Worm (Caenorhabditis elegans) whole organism, L2 larva: ENCODE measurements around the gene lin-33.
A peak's percentile ranks its signal among the peaks of the same experiment; 100 is the strongest.

ENCODE experiments used
- C34F6.9 ChIP-seq: fragments of 150-350 bp; optimal IDR thresholded peaks from 2 replicates; lab custom pipeline; 2014; ENCODE audit warnings: missing biosample characterization, missing genetic modification characterization
- F13H6.1 ChIP-seq: sonication (generic microtip); optimal IDR thresholded peaks from 2 replicates; lab custom pipeline; 2016; ENCODE audit warnings: missing genetic modification characterization, missing compliant biosample characterization
- R02D3.7 ChIP-seq: fragments of 150-350 bp; optimal IDR thresholded peaks from 2 replicates; lab custom pipeline; 2014; ENCODE audit warnings: missing biosample characterization, missing genetic modification characterization
- Y55F3AM.14 ChIP-seq: fragments of 200-800 bp; sonication (Bioruptor generic); optimal IDR thresholded peaks from 2 replicates; lab custom pipeline; 2018; ENCODE audit warnings: mild to moderate bottlenecking, missing genetic modification characterization, missing compliant biosample characterization
- ZK546.5 ChIP-seq: sonication (generic microtip); optimal IDR thresholded peaks from 2 replicates; lab custom pipeline; 2017; ENCODE audit warnings: missing biosample characterization, missing genetic modification characterization
- alr-1 ChIP-seq: fragments of 150-350 bp; optimal IDR thresholded peaks from 2 replicates; lab custom pipeline; 2014; ENCODE audit warnings: missing biosample characterization, missing genetic modification characterization
- aly-2 ChIP-seq: fragments of 150-350 bp; optimal IDR thresholded peaks from 2 replicates; lab custom pipeline; 2014; ENCODE audit warnings: missing biosample characterization, missing genetic modification characterization
- ama-1 ChIP-seq: fragments of 150-350 bp; optimal IDR thresholded peaks from 2 replicates; lab custom pipeline; 2018; ENCODE audit warnings: inconsistent platforms
- blmp-1 ChIP-seq: sonication (generic microtip); optimal IDR thresholded peaks from 2 replicates; lab custom pipeline; 2017; ENCODE audit warnings: missing genetic modification characterization, mild to moderate bottlenecking, missing compliant biosample characterization, antibody characterized with exemption, moderate library complexity; ENCODE audit not compliant: insufficient read depth
- ceh-16 ChIP-seq: fragments of 150-350 bp; optimal IDR thresholded peaks from 2 replicates; lab custom pipeline; 2014; ENCODE audit warnings: missing biosample characterization, missing genetic modification characterization
- ceh-82 ChIP-seq: fragments of 150-350 bp; optimal IDR thresholded peaks from 2 replicates; lab custom pipeline; 2014; ENCODE audit warnings: missing biosample characterization, missing genetic modification characterization
- crh-2 ChIP-seq: sonication (generic microtip); optimal IDR thresholded peaks from 2 replicates; lab custom pipeline; 2017; ENCODE audit warnings: missing biosample characterization, missing genetic modification characterization
- dmd-4 ChIP-seq: sonication (generic microtip); optimal IDR thresholded peaks from 2 replicates; lab custom pipeline; 2017; ENCODE audit warnings: missing biosample characterization, missing genetic modification characterization
- egl-27 ChIP-seq: sonication (generic microtip); optimal IDR thresholded peaks from 3 replicates; lab custom pipeline; 2017; ENCODE audit warnings: missing biosample characterization, missing genetic modification reagents, missing genetic modification characterization
- elt-1 ChIP-seq: fragments of 150-350 bp; optimal IDR thresholded peaks from 2 replicates; lab custom pipeline; 2014; ENCODE audit warnings: missing biosample characterization, missing genetic modification characterization
- elt-3 ChIP-seq: sonication (generic microtip); optimal IDR thresholded peaks from 2 replicates; lab custom pipeline; 2017; ENCODE audit warnings: missing biosample characterization, missing genetic modification characterization
- fos-1 ChIP-seq: fragments of 150-350 bp; optimal IDR thresholded peaks from 2 replicates; lab custom pipeline; 2014; ENCODE audit warnings: missing biosample characterization, missing genetic modification characterization
- gmeb-1 ChIP-seq: fragments of 150-350 bp; optimal IDR thresholded peaks from 2 replicates; lab custom pipeline; 2014; ENCODE audit warnings: missing biosample characterization, missing genetic modification characterization
- lin-11 ChIP-seq: fragments of 150-350 bp; sonication (generic microtip); optimal IDR thresholded peaks from 2 replicates; lab custom pipeline; 2014; ENCODE audit warnings: missing biosample characterization, missing genetic modification characterization, inconsistent platforms, mixed read lengths
- lin-13 ChIP-seq: fragments of 150-350 bp; optimal IDR thresholded peaks from 2 replicates; lab custom pipeline; 2014; ENCODE audit warnings: missing biosample characterization, missing genetic modification reagents, missing genetic modification characterization
- lin-39 ChIP-seq: fragments of 150-350 bp; optimal IDR thresholded peaks from 2 replicates; lab custom pipeline; 2014; ENCODE audit warnings: missing biosample characterization, missing genetic modification reagents, missing genetic modification characterization
- lsy-2 ChIP-seq, 2 experiments: fragments of 150-350 bp in 1 of 2; sonication (generic microtip) in 1 of 2; optimal IDR thresholded peaks; 2 replicates each; lab custom pipeline; 2014 to 2017; ENCODE audit warnings: missing biosample characterization in 2 of 2, missing genetic modification characterization in 2 of 2
- mab-5 ChIP-seq: fragments of 150-350 bp; optimal IDR thresholded peaks from 2 replicates; lab custom pipeline; 2014; ENCODE audit warnings: missing biosample characterization, missing genetic modification characterization
- mbf-1 ChIP-seq: sonication (generic microtip); optimal IDR thresholded peaks from 2 replicates; lab custom pipeline; 2017; ENCODE audit warnings: missing biosample characterization, missing genetic modification characterization
- mdl-1 ChIP-seq, 2 experiments: fragments of 150-350 bp in 1 of 2; sonication (generic microtip) in 1 of 2; optimal IDR thresholded peaks; 2 replicates each; lab custom pipeline; 2017; ENCODE audit warnings: missing biosample characterization in 2 of 2, missing genetic modification characterization in 2 of 2
- nhr-10 ChIP-seq: sonication (generic microtip); optimal IDR thresholded peaks from 2 replicates; lab custom pipeline; 2017; ENCODE audit warnings: missing biosample characterization, missing genetic modification characterization
- nhr-11 ChIP-seq: fragments of 150-350 bp; optimal IDR thresholded peaks from 2 replicates; lab custom pipeline; 2014; ENCODE audit warnings: missing biosample characterization, missing genetic modification characterization
- nhr-12 ChIP-seq: fragments of 150-350 bp; optimal IDR thresholded peaks from 2 replicates; lab custom pipeline; 2014; ENCODE audit warnings: missing biosample characterization, missing genetic modification characterization
- nhr-129 ChIP-seq: fragments of 150-350 bp; optimal IDR thresholded peaks from 2 replicates; lab custom pipeline; 2014; ENCODE audit warnings: missing biosample characterization, missing genetic modification characterization
- nhr-21 ChIP-seq: fragments of 150-350 bp; optimal IDR thresholded peaks from 2 replicates; lab custom pipeline; 2014; ENCODE audit warnings: missing biosample characterization, missing genetic modification characterization
- nhr-23 ChIP-seq: fragments of 150-350 bp; optimal IDR thresholded peaks from 2 replicates; lab custom pipeline; 2014; ENCODE audit warnings: missing biosample characterization, missing genetic modification reagents, missing genetic modification characterization
- nhr-237 ChIP-seq: fragments of 150-350 bp; optimal IDR thresholded peaks from 2 replicates; lab custom pipeline; 2014; ENCODE audit warnings: missing biosample characterization, missing genetic modification characterization
- nhr-25 ChIP-seq: fragments of 150-350 bp; sonication (generic microtip); optimal IDR thresholded peaks from 3 replicates; lab custom pipeline; 2014; ENCODE audit warnings: missing biosample characterization, missing genetic modification characterization
- nhr-6 ChIP-seq: fragments of 150-350 bp; optimal IDR thresholded peaks from 2 replicates; lab custom pipeline; 2014; ENCODE audit warnings: missing biosample characterization, missing genetic modification characterization
- nhr-77 ChIP-seq: fragments of 150-350 bp; optimal IDR thresholded peaks from 2 replicates; lab custom pipeline; 2014; ENCODE audit warnings: missing biosample characterization, missing genetic modification characterization
- peb-1 ChIP-seq: fragments of 150-350 bp; optimal IDR thresholded peaks from 2 replicates; lab custom pipeline; 2014; ENCODE audit warnings: missing biosample characterization, missing genetic modification characterization
- sem-4 ChIP-seq: fragments of 150-350 bp; optimal IDR thresholded peaks from 2 replicates; lab custom pipeline; 2014; ENCODE audit warnings: missing biosample characterization, missing genetic modification reagents, missing genetic modification characterization
- skn-1 ChIP-seq: sonication (generic microtip); optimal IDR thresholded peaks from 2 replicates; lab custom pipeline; 2017; ENCODE audit warnings: missing biosample characterization, missing genetic modification characterization
- sma-3 ChIP-seq: sonication (generic microtip); optimal IDR thresholded peaks from 2 replicates; lab custom pipeline; 2016; ENCODE audit warnings: missing genetic modification reagents, missing genetic modification characterization, missing compliant biosample characterization
- sma-9 ChIP-seq, 2 experiments: fragments of 150-350 bp in 1 of 2; sonication (generic microtip) in 1 of 2; optimal IDR thresholded peaks; 2 replicates each; lab custom pipeline; 2014 to 2016; ENCODE audit warnings: missing genetic modification characterization in 2 of 2, mild to moderate bottlenecking in 1 of 2, missing biosample characterization in 1 of 2, missing compliant biosample characterization in 1 of 2, missing genetic modification reagents in 1 of 2, moderate library complexity in 1 of 2
- snpc-4 ChIP-seq: fragments of 150-350 bp; optimal IDR thresholded peaks from 2 replicates; lab custom pipeline; 2014; ENCODE audit warnings: missing biosample characterization, missing genetic modification characterization
- unc-39 ChIP-seq: fragments of 150-350 bp; optimal IDR thresholded peaks from 2 replicates; lab custom pipeline; 2014; ENCODE audit warnings: missing biosample characterization, missing genetic modification characterization
- unc-55 ChIP-seq: fragments of 150-350 bp; sonication (generic microtip); optimal IDR thresholded peaks from 3 replicates; lab custom pipeline; 2014; ENCODE audit warnings: missing biosample characterization, missing genetic modification reagents, missing genetic modification characterization
- unc-62 ChIP-seq: fragments of 150-350 bp; optimal IDR thresholded peaks from 2 replicates; lab custom pipeline; 2014; ENCODE audit warnings: missing biosample characterization, missing genetic modification reagents, missing genetic modification characterization
- zag-1 ChIP-seq: fragments of 150-350 bp; optimal IDR thresholded peaks from 2 replicates; lab custom pipeline; 2014; ENCODE audit warnings: missing biosample characterization, missing genetic modification characterization
- ztf-1 ChIP-seq: fragments of 200-800 bp; sonication (Bioruptor generic); conservative IDR thresholded peaks from 2 replicates; pipeline ENCODE4 v1.3.6; 2022; ENCODE audit warnings: missing genetic modification characterization, missing compliant biosample characterization
- ztf-11 ChIP-seq: sonication (generic microtip); optimal IDR thresholded peaks from 2 replicates; lab custom pipeline; 2017; ENCODE audit warnings: missing biosample characterization, missing genetic modification characterization
- ztf-4 ChIP-seq: fragments of 150-350 bp; optimal IDR thresholded peaks from 2 replicates; lab custom pipeline; 2014; ENCODE audit warnings: missing biosample characterization, missing genetic modification characterization

The lin-33 gene

ce11 chrIV:5962219-5962945 lies 31.9 kb downstream of the lin-33 start, which contains the start of gene K02B2.6:
K02B2.6 (minus strand) TSS chrIV:5962269.
- no peak for TF ChIP-seq snpc-4 (tag; lab: Kevin White, UChicago)
- TF ChIP-seq nhr-12 = no peak
- no peak for TF ChIP-seq ZK546.5

DNA sequence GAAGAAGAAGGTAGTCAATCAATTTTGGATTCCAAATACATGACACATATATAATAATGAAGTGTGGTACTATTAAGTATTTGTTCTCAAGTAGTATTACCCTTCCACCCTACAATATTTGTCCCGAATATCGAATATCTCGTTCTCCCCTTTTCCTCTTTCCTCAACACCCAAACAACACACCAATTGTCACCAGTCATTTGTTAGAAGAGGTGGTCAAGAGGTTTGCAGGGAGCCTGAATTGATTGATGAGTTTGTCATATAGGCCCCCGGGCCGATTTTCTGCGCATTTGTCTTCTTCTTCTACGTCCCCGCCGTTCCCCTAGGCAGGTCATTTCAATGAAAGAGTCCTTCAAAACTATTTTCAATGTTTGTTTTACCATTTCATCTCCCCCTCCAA lies 33.8 kb downstream of the lin-33 start:
- no peak for TF ChIP-seq R02D3.7 (tag; lab: Kevin White, UChicago)
- no peak for TF ChIP-seq nhr-21 (tag; lab: Kevin White, UChicago)
- TF ChIP-seq ztf-11 (tag; lab: Kevin White, UChicago) = no peak
- no peak for TF ChIP-seq nhr-77 (tag; lab: Kevin White, UChicago)
- TF ChIP-seq nhr-11 (tag; lab: Kevin White, UChicago) = no peak
- no peak for TF ChIP-seq egl-27
- TF ChIP-seq nhr-23 = no peak
- TF ChIP-seq gmeb-1 (tag; lab: Kevin White, UChicago) = no peak

ce11 chrIV:5967035-5967499 lies 36.6 kb downstream of the lin-33 start:
- TF ChIP-seq gmeb-1 (tag; lab: Kevin White, UChicago) (peak; percentile 81), aly-2 (tag; lab: Kevin White, UChicago) (no peak), mdl-1 (tag; optimal IDR thresholded peaks at IDR 0.05; lab: Kevin White, UChicago) (peak in 1 of 2 experiments; percentile 43), skn-1 (tag; lab: Kevin White, UChicago) (peak; percentile 44), ztf-1 (GFP tag; lab: Robert Waterston, UW) (no peak), ceh-16 (tag; lab: Kevin White, UChicago) (no peak), unc-39 (tag; lab: Kevin White, UChicago) (no peak), Y55F3AM.14 (peak; percentile 65), F13H6.1 (tag; lab: Kevin White, UChicago) (peak; percentile 83), ztf-11 (tag; lab: Kevin White, UChicago) (no peak), elt-3 (tag; lab: Kevin White, UChicago) (no peak), dmd-4 (tag; lab: Kevin White, UChicago) (no peak), snpc-4 (tag; lab: Kevin White, UChicago) (no peak), nhr-23 (no peak), elt-1 (tag; lab: Kevin White, UChicago) (no peak), mbf-1 (tag; lab: Kevin White, UChicago) (no peak), nhr-129 (tag; lab: Kevin White, UChicago) (peak; percentile 89), ceh-82 (tag; lab: Kevin White, UChicago) (no peak), lin-39 (tag; lab: Kevin White, UChicago) (no peak), nhr-237 (tag; lab: Kevin White, UChicago) (no peak), mab-5 (peak; percentile 17), blmp-1 (tag; lab: Kevin White, UChicago) (peak; percentile 17), ztf-4 (tag; lab: Kevin White, UChicago) (peak; percentile 34), lin-13 (peak; percentile 62), ama-1 (no peak), alr-1 (no peak), zag-1 (tag; lab: Kevin White, UChicago) (no peak), nhr-12 (no peak), sma-3 (GFP tag; lab: Kevin White, UChicago) (peak; percentile 92), unc-55 (GFP tag; lab: Kevin White, UChicago) (peak; percentile 35), nhr-21 (tag; lab: Kevin White, UChicago) (peak; percentile 89), C34F6.9 (tag; lab: Kevin White, UChicago) (peak; percentile 70), lsy-2 (tag; optimal IDR thresholded peaks at IDR 0.05; lab: Kevin White, UChicago) (peak; percentile 7 to 64), nhr-77 (tag; lab: Kevin White, UChicago) (no peak), nhr-10 (tag; lab: Kevin White, UChicago) (no peak), egl-27 (peak; percentile 52), nhr-6 (tag; lab: Kevin White, UChicago) (peak; percentile 43), R02D3.7 (tag; lab: Kevin White, UChicago) (no peak), nhr-25 (peak; percentile 73), fos-1 (tag; lab: Kevin White, UChicago) (peak; percentile 94), peb-1 (tag; lab: Kevin White, UChicago) (no peak), unc-62 (no peak), sem-4 (tag; lab: Kevin White, UChicago) (peak; percentile 72), sma-9 (GFP tag; optimal IDR thresholded peaks at IDR 0.05; lab: Kevin White, UChicago) (peak; percentile 67), sma-9 (tag; optimal IDR thresholded peaks at IDR 0.05; lab: Kevin White, UChicago) (no peak), nhr-11 (tag; lab: Kevin White, UChicago) (no peak), ZK546.5 (no peak), lin-11 (tag; lab: Kevin White, UChicago) (peak; percentile 36), crh-2 (tag; lab: Kevin White, UChicago) (peak; percentile 94)
- TF ChIP-seq, all 48 proteins: peak for 23
